Worm (Caenorhabditis elegans): ENCODE data around the gene ttm-1.
A peak's percentile ranks its signal among the peaks of the same experiment; 100 is the strongest.

The ttm-1 gene

DNA sequence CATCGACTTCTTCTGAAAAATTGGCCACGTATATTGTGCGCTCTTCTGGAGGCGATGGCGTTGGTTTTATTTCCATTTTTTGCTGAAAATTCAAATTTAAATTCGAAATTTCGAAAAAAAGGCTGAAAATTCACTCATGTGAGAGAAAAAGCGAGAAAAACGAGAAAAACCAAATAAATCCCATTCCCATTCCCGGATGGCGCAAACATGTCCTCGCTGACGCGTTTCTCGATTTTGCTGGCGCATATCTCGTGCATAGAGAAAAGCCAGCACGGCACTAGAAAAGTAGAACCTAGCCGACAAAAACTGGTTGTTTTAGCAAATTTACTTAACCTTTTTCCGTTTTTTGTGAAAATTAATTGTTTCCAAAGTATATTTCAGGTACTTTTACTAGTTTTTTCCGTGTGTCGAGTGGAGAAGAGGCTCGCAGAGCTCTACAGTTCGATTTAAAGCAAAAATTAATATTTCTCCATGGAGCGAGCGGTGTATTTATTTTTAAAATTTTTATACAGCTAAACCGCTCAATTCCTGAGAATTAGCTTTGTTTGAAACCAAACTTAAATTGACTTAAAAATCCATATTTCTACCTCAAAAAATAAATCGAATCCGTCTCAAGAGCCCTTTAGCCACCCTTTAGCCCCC, 34.9 kb downstream of the ttm-1 start, which contains the start of gene rbm-7 (continued):
- TF ChIP-seq ztf-18 (tag; optimal IDR thresholded peaks at IDR 0.05) (peak; percentile 94), B0261.1 (tag; optimal IDR thresholded peaks at IDR 0.05) (no peak), Y67H2A.10 (GFP tag; conservative IDR thresholded peaks at IDR 0.05) (no peak), attf-3 (GFP tag; conservative IDR thresholded peaks at IDR 0.05) (0 out of 2 replicates have a peak, but pooled peaks have one; percentile 17), F37B4.10 (GFP tag; IDR thresholded peaks at IDR 0.05) (no peak), F39B2.1 (GFP tag; IDR thresholded peaks at IDR 0.05) (no peak), sdz-38 (tag; optimal IDR thresholded peaks at IDR 0.05) (no peak), dpl-1 (GFP tag; optimal IDR thresholded peaks at IDR 0.05) (peak; percentile 29), aptf-3 (GFP tag; IDR thresholded peaks at IDR 0.05) (no peak), F10E7.11 (tag; optimal IDR thresholded peaks at IDR 0.05) (no peak), cebp-2 (GFP tag; IDR thresholded peaks at IDR 0.05) (no peak), madf-8 (GFP tag; conservative IDR thresholded peaks at IDR 0.05) (peak; percentile 25; the same call in 1 of the 2 replicates), F52B5.7 (tag; optimal IDR thresholded peaks at IDR 0.05) (no peak), ceh-58 (GFP tag; IDR thresholded peaks at IDR 0.05) (no peak), ama-1 (optimal IDR thresholded peaks at IDR 0.05) (no peak), ama-1 (GFP tag; optimal IDR thresholded peaks at IDR 0.05) (no peak), ceh-27 (GFP tag; optimal IDR thresholded peaks at IDR 0.05) (no peak), ztf-28 (GFP tag; IDR thresholded peaks at IDR 0.05) (no peak), attf-6 (GFP tag; IDR thresholded peaks at IDR 0.05) (no peak), C17E4.6 (GFP tag; IDR thresholded peaks at IDR 0.05) (no peak), lin-35 (GFP tag; optimal IDR thresholded peaks at IDR 0.05) (peak in 1 of 3 experiments; percentile 43), hmg-1.2 (GFP tag; IDR thresholded peaks at IDR 0.05) (peak; percentile 53), pha-4 (tag; optimal IDR thresholded peaks at IDR 0.05) (no peak), ztf-22 (GFP tag; optimal IDR thresholded peaks at IDR 0.05) (no peak), zfh-2 (GFP tag; conservative IDR thresholded peaks at IDR 0.05) (no peak), rcor-1 (GFP tag; IDR thresholded peaks at IDR 0.05) (0 out of 2 replicates have a peak, but pooled peaks have one; percentile 31), mcd-1 (GFP tag; IDR thresholded peaks at IDR 0.05) (peak; percentile 80), athp-1 (tag; optimal IDR thresholded peaks at IDR 0.05) (no peak), cebp-1 (GFP tag; IDR thresholded peaks at IDR 0.05) (no peak), cebp-1 (tag; optimal IDR thresholded peaks at IDR 0.05) (peak; percentile 68), nhr-120 (GFP tag; IDR thresholded peaks at IDR 0.05) (no peak), sea-2 (GFP tag; IDR thresholded peaks at IDR 0.05) (no peak), Y53G8AR.9 (GFP tag; conservative IDR thresholded peaks at IDR 0.05) (peak; percentile 79; the same call in 1 of the 2 replicates), madf-10 (tag; optimal IDR thresholded peaks at IDR 0.05) (no peak), sptf-2 (GFP tag; optimal IDR thresholded peaks at IDR 0.05) (no peak), K11D2.4 (GFP tag; IDR thresholded peaks at IDR 0.05) (peak; percentile 76), F23B12.7 (tag; optimal IDR thresholded peaks at IDR 0.05; ENCODE audit: insufficient read depth) (peak; percentile 38), unc-130 (GFP tag; optimal IDR thresholded peaks at IDR 0.05) (no peak), nhr-80 (tag; optimal IDR thresholded peaks at IDR 0.05) (peak; percentile 5), F22D6.2 (tag; optimal IDR thresholded peaks at IDR 0.05) (no peak), attf-5 (GFP tag; optimal IDR thresholded peaks at IDR 0.05) (no peak), T07F8.4 (tag; optimal IDR thresholded peaks at IDR 0.05) (no peak), F57A8.1 (GFP tag; optimal IDR thresholded peaks at IDR 0.05) (no peak), ceh-40 (GFP tag; IDR thresholded peaks at IDR 0.05) (no peak), akir-1 (GFP tag; optimal IDR thresholded peaks at IDR 0.05) (no peak), mel-28 (tag; optimal IDR thresholded peaks at IDR 0.05; ENCODE audit: borderline replicate concordance) (no peak), lin-26 (GFP tag; IDR thresholded peaks at IDR 0.05) (no peak), nfya-1 (tag; optimal IDR thresholded peaks at IDR 0.05; ENCODE audit: borderline replicate concordance, insufficient read depth) (no peak), efl-1 (GFP tag; optimal IDR thresholded peaks at IDR 0.05) (no peak), mes-4 (tag; optimal IDR thresholded peaks at IDR 0.05) (no peak)

Measured in whole organism, young adult.